Worm (Caenorhabditis elegans) whole organism, mixed stage, embryonic: ENCODE data around the gene Y38H6C.25.

Source experiments
- blmp-1 ChIP-seq: fragments of 150-350 bp; optimal IDR thresholded peaks from 2 replicates; lab custom pipeline; 2014; ENCODE audit warnings: missing biosample characterization, missing genetic modification characterization
- ceh-43 ChIP-seq: fragments of 200-800 bp; sonication (Bioruptor generic); optimal IDR thresholded peaks from 2 replicates; lab custom pipeline; 2018; ENCODE audit warnings: mild to moderate bottlenecking, missing genetic modification characterization, moderate library complexity, missing compliant biosample characterization
- ceh-83 ChIP-seq: fragments of 200-800 bp; sonication (Bioruptor generic); optimal IDR thresholded peaks from 2 replicates; lab custom pipeline; 2018; ENCODE audit warnings: mild to moderate bottlenecking, missing genetic modification characterization, missing compliant biosample characterization
- elt-3 ChIP-seq: fragments of 150-350 bp; optimal IDR thresholded peaks from 2 replicates; lab custom pipeline; 2014; ENCODE audit warnings: missing biosample characterization, missing genetic modification characterization
- nhr-237 ChIP-seq: fragments of 150-350 bp; optimal IDR thresholded peaks from 2 replicates; lab custom pipeline; 2014; ENCODE audit warnings: missing biosample characterization, missing genetic modification characterization
- nhr-28 ChIP-seq: fragments of 150-350 bp; optimal IDR thresholded peaks from 2 replicates; lab custom pipeline; 2014; ENCODE audit warnings: missing biosample characterization, missing genetic modification characterization
- snpc-4 ChIP-seq: fragments of 150-350 bp; optimal IDR thresholded peaks from 2 replicates; lab custom pipeline; 2014; ENCODE audit warnings: missing biosample characterization, missing genetic modification characterization
- sptf-1 ChIP-seq: sonication (generic microtip); optimal IDR thresholded peaks from 2 replicates; lab custom pipeline; 2017; ENCODE audit warnings: mild to moderate bottlenecking, missing genetic modification characterization, moderate library complexity, missing compliant biosample characterization
- unc-39 ChIP-seq: fragments of 150-350 bp; optimal IDR thresholded peaks from 2 replicates; lab custom pipeline; 2014; ENCODE audit warnings: missing biosample characterization, missing genetic modification characterization
- unc-62 ChIP-seq: fragments of 150-350 bp; optimal IDR thresholded peaks from 2 replicates; lab custom pipeline; 2014; ENCODE audit warnings: missing biosample characterization, missing genetic modification reagents, missing genetic modification characterization

DNA sequence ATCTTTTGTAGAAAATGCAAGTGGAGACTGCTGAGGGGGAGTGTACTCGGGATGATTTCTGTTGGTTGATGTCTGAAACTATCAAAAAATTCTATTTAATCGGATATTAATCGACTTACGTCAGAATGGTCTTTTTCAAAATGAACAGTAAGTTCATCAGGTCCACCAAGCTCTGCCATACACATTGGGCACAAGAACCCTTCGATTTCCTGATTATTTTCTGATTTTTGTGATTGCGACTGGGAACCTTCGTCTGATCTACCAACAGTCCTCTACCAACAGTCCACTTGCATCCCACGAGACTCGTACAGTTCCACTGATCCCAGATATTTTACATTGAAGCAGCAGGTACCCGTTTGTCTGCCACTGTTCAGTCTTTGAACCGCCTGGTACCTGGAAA, 44.0 kb upstream of the Y38H6C.25 start:
- no peak for TF ChIP-seq ceh-43 (GFP tag; lab: Kevin White, UChicago)
- TF ChIP-seq nhr-237 (tag; lab: Kevin White, UChicago) = no peak
- no peak for TF ChIP-seq blmp-1 (tag; lab: Kevin White, UChicago)
- no peak for TF ChIP-seq unc-62 (GFP tag; lab: Kevin White, UChicago)
- TF ChIP-seq unc-39 (tag; lab: Kevin White, UChicago) = no peak
- TF ChIP-seq ceh-83 (GFP tag; lab: Kevin White, UChicago) = no peak
- no peak for TF ChIP-seq sptf-1 (tag; lab: Kevin White, UChicago)
- TF ChIP-seq nhr-28 (tag; lab: Kevin White, UChicago) = no peak
- no peak for TF ChIP-seq snpc-4 (tag; lab: Kevin White, UChicago)
- TF ChIP-seq elt-3 (tag; lab: Kevin White, UChicago) = no peak
